Fruit fly (Drosophila melanogaster): ENCODE results near the gene Alg1.

Gene Alg1

dm6 chr3R:17810951-17811706 lies at the start of gene Alg1, which contains the start of gene tinc:
TSS of gene Alg1 (minus strand) at chr3R:17811134.
TSS of gene tinc (plus strand) at chr3R:17811541.
- no peak for TF ChIP-seq ttk (optimal IDR thresholded peaks at IDR 0.05)
- no peak for TF ChIP-seq insv (optimal IDR thresholded peaks at IDR 0.05)
- TF ChIP-seq h (optimal IDR thresholded peaks at IDR 0.05): no peak
- no peak for TF ChIP-seq Sin3A (optimal IDR thresholded peaks at IDR 0.05)
- no peak for TF ChIP-seq Myc (optimal IDR thresholded peaks at IDR 0.05)
- TF ChIP-seq psq (optimal IDR thresholded peaks at IDR 0.05): no peak

- TF ChIP-seq ttk (optimal IDR thresholded peaks at IDR 0.05): no peak
- no peak for TF ChIP-seq Sin3A (optimal IDR thresholded peaks at IDR 0.05)
- TF ChIP-seq insv (optimal IDR thresholded peaks at IDR 0.05): no peak
- no peak for TF ChIP-seq h (optimal IDR thresholded peaks at IDR 0.05)
- TF ChIP-seq psq (optimal IDR thresholded peaks at IDR 0.05): no peak
- no peak for TF ChIP-seq Myc (optimal IDR thresholded peaks at IDR 0.05)
Observed at dm6 chr3R:17849178-17849577, 38.2 kb upstream of the Alg1 start.

dm6 chr3R:17846966-17847365 lies 36.0 kb upstream of the Alg1 start:
- TF ChIP-seq insv (optimal IDR thresholded peaks at IDR 0.05) (no peak), ttk (optimal IDR thresholded peaks at IDR 0.05) (no peak), psq (optimal IDR thresholded peaks at IDR 0.05) (no peak), Myc (optimal IDR thresholded peaks at IDR 0.05) (no peak), h (optimal IDR thresholded peaks at IDR 0.05) (no peak), Sin3A (optimal IDR thresholded peaks at IDR 0.05) (no peak)

DNA sequence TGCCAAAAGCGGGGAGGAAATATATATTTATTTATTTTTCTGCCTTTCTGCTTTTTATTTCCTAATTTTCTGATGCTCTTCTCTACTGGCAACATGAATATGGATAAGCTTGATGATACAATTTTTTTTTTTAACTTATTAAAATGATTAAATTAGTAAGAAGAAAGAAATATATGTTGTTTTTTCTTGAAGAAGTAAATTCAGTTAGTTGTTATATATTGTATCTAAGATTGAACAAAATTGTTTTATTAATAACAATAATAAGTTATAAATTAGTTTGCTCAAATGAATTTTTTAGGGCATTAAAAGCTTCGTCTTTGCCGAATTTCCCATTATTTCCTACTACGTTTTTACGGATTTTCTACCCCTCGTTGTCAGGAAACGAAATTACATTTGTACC lies 19.6 kb upstream of the Alg1 start:
- TF ChIP-seq Sin3A (optimal IDR thresholded peaks at IDR 0.05) (no peak), psq (optimal IDR thresholded peaks at IDR 0.05) (no peak)

- TF ChIP-seq Myc (optimal IDR thresholded peaks at IDR 0.05) (no peak), Sin3A (optimal IDR thresholded peaks at IDR 0.05) (no peak), ttk (optimal IDR thresholded peaks at IDR 0.05) (no peak), h (optimal IDR thresholded peaks at IDR 0.05) (no peak), insv (optimal IDR thresholded peaks at IDR 0.05) (no peak), psq (optimal IDR thresholded peaks at IDR 0.05) (no peak)
Observed at dm6 chr3R:17828653-17829052, 17.7 kb upstream of the Alg1 start.

DNA sequence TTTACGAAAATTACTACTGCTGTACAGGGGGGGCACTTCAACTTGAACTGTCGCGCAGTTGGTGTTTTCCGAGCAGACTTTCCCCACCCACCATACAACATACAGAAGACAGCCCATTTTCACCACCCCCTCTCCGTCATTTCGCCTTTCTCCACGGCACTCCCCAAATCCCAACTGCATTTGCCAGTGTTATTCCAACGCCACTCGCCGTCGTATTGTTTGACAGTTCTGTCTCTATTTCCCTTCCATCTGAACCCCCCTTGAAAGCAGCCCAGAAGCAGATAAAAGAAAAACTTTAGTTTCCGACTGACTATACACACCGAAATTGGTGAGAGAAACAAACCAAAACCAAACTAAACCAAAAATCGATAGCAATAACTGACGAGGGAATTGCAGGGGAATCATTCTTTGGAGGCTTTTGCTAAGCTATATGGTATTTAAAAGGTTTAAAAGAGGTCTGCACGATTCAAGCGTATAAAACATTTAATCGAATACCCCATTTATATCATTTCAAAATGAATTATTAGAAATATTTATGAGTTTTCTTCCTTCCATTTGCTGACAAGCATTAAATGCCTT lies 16.2 kb upstream of the Alg1 start:
- no peak for TF ChIP-seq ttk (optimal IDR thresholded peaks at IDR 0.05)
- TF ChIP-seq h (optimal IDR thresholded peaks at IDR 0.05): no peak
- no peak for TF ChIP-seq Sin3A (optimal IDR thresholded peaks at IDR 0.05)
- TF ChIP-seq Myc (optimal IDR thresholded peaks at IDR 0.05): no peak
- no peak for TF ChIP-seq psq (optimal IDR thresholded peaks at IDR 0.05)
- no peak for TF ChIP-seq insv (optimal IDR thresholded peaks at IDR 0.05)

DNA sequence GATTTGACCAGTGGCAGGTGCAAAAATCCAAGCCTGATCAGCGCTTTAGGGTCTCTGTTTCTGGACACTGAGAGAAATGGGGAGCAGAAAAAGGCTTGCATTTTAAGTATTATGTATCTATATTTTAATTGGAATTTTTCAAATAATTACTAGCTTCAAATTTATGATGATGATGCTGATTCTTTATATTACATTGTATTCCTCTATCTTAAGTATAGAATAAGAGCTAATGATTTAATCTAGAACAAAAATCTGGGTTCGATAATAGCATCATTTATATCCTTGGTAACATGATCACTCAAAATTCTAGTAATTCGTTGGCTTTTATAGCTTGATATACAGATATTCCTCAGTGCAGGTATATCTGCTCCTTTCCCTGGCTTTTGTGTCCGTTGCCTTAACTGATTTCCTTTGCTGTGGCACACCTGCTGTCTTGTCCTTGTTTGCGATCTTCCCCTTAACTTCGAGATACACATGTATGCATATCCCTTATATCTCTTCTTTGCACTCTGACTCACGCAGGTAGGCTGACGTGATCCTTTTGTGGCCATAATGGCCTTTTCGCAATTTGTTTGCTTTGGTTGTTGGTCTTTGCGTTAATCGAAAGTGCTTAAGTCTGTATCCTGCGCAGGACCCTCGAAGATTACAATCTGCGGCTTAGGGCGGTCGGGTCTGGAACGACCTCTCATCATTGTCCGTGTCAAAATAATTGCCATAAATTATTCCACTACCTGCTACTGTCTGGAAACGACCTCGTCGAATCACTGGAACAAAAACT lies 15.1 kb upstream of the Alg1 start:
- no peak for TF ChIP-seq Myc (optimal IDR thresholded peaks at IDR 0.05)
- TF ChIP-seq Sin3A (optimal IDR thresholded peaks at IDR 0.05): no peak
- no peak for TF ChIP-seq h (optimal IDR thresholded peaks at IDR 0.05)
- TF ChIP-seq insv (optimal IDR thresholded peaks at IDR 0.05): no peak
- no peak for TF ChIP-seq ttk (optimal IDR thresholded peaks at IDR 0.05)
- no peak for TF ChIP-seq psq (optimal IDR thresholded peaks at IDR 0.05)

DNA sequence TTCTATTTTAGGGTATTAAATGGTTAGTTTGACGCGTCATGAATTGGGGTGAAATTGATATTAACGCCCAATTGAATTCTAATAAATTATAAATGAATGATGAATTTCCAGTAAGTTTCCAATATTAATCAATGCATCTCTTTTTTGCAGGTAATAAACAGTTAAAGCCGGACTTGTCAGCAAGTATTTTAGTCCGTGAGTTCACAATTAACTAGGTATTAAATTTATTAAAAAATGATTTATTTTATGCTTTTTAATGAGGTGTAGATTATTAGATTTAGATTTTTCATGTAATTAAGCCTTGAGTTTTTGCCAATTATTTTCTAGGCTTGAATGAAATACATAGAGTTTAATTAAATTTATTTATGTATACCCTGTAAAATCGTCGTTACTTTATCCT lies 10.8 kb upstream of the Alg1 start:
- TF ChIP-seq Myc (optimal IDR thresholded peaks at IDR 0.05) (no peak), h (optimal IDR thresholded peaks at IDR 0.05) (no peak), insv (optimal IDR thresholded peaks at IDR 0.05) (no peak), Sin3A (optimal IDR thresholded peaks at IDR 0.05) (no peak), psq (optimal IDR thresholded peaks at IDR 0.05) (no peak)

DNA sequence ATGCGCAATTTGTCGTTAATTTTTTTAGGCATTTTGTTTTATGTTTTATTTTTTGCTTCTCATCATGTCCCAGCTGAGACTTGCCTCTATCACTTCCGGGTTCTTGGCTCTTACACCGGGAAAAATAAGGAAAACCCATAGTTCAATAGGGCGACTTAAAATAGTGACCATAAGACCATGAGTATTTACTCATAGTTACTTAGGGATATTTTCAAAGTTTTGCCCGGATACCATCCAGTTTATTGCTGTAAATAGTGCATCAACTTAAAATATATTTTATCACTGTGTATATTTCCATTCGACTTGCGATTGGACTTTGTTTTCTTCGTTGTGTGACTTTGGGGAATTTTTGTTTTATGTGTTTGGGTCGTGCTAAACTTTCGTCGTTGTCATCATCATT lies 7.9 kb upstream of the Alg1 start:
- TF ChIP-seq Myc (optimal IDR thresholded peaks at IDR 0.05) (no peak), Sin3A (optimal IDR thresholded peaks at IDR 0.05) (no peak), h (optimal IDR thresholded peaks at IDR 0.05) (no peak), psq (optimal IDR thresholded peaks at IDR 0.05) (no peak), insv (optimal IDR thresholded peaks at IDR 0.05) (no peak), ttk (optimal IDR thresholded peaks at IDR 0.05) (no peak)

dm6 chr3R:17814191-17814923 lies 3.4 kb upstream of the Alg1 start:
- TF ChIP-seq ttk (optimal IDR thresholded peaks at IDR 0.05) (no peak), h (optimal IDR thresholded peaks at IDR 0.05) (no peak), Sin3A (optimal IDR thresholded peaks at IDR 0.05) (no peak), insv (optimal IDR thresholded peaks at IDR 0.05) (no peak), psq (optimal IDR thresholded peaks at IDR 0.05) (no peak), Myc (optimal IDR thresholded peaks at IDR 0.05) (no peak)

DNA sequence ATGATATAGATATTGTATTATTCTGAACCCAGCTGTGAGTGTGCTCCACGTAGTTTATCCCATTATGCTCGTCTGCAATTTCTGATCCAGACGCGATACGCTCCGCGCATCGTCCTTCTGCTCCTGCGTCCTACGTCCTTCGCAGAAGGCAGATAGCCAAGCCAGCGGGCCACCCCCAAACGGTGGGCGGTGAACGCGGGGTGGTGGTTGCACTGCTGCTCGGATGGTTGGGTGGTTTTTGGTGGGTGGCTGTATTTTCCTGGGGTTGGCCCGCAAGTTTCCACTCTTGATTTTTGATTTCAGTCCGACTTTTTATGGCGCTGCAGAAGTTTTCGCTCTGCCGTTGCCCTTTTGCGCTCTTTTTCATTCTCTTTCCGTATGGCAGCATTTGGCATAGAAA lies 1.5 kb upstream of the Alg1 start:
- no peak for TF ChIP-seq h (optimal IDR thresholded peaks at IDR 0.05)
- TF ChIP-seq ttk (optimal IDR thresholded peaks at IDR 0.05): no peak
- TF ChIP-seq Myc (optimal IDR thresholded peaks at IDR 0.05): no peak
- no peak for TF ChIP-seq Sin3A (optimal IDR thresholded peaks at IDR 0.05)
- TF ChIP-seq psq (optimal IDR thresholded peaks at IDR 0.05): no peak

- TF ChIP-seq h (optimal IDR thresholded peaks at IDR 0.05): no peak
- TF ChIP-seq psq (optimal IDR thresholded peaks at IDR 0.05): no peak
- TF ChIP-seq Myc (optimal IDR thresholded peaks at IDR 0.05): no peak
- TF ChIP-seq Sin3A (optimal IDR thresholded peaks at IDR 0.05): no peak
- TF ChIP-seq ttk (optimal IDR thresholded peaks at IDR 0.05): no peak
- no peak for TF ChIP-seq insv (optimal IDR thresholded peaks at IDR 0.05)
Observed at dm6 chr3R:17811707-17812099, 769 bp upstream of the Alg1 start.
